Fruit fly (Drosophila melanogaster) whole organism, prepupa: ENCODE results near the gene CG18265.
A peak's percentile ranks its signal among the peaks of the same experiment; 100 is the strongest.

Source experiments
- CG10631 ChIP-seq: fragments of 200-800 bp; sonication (Bioruptor generic); optimal IDR thresholded peaks from 2 replicates; lab custom pipeline; 2016; ENCODE audit warnings: missing biosample characterization, missing genetic modification characterization
- CG11294 ChIP-seq: fragments of 200-800 bp; sonication (Bioruptor generic); IDR thresholded peaks from 2 replicates; pipeline ENCODE4 v1.3.6; 2022; ENCODE audit warnings: missing biosample characterization, missing genetic modification characterization
- CG11902 ChIP-seq: fragments of 200-800 bp; sonication (Bioruptor generic); optimal IDR thresholded peaks from 3 replicates; lab custom pipeline; 2016; ENCODE audit warnings: missing biosample characterization, missing genetic modification characterization
- CG1621 ChIP-seq: fragments of 200-800 bp; sonication (Bioruptor generic); optimal IDR thresholded peaks from 3 replicates; lab custom pipeline; 2018; ENCODE audit warnings: missing biosample characterization, mild to moderate bottlenecking, missing genetic modification characterization
- CG3032 ChIP-seq: fragments of 200-800 bp; optimal IDR thresholded peaks from 2 replicates; lab custom pipeline; 2019; ENCODE audit warnings: missing biosample characterization, mild to moderate bottlenecking, missing genetic modification characterization, moderate library complexity
- CG31627 ChIP-seq: fragments of 200-800 bp; sonication (Bioruptor generic); optimal IDR thresholded peaks from 3 replicates; lab custom pipeline; 2016; ENCODE audit warnings: missing biosample characterization, missing genetic modification characterization
- CG34406 ChIP-seq: fragments of 200-800 bp; sonication (Bioruptor generic); optimal IDR thresholded peaks from 3 replicates; lab custom pipeline; 2016; ENCODE audit warnings: missing biosample characterization, missing genetic modification characterization
- CG3919 ChIP-seq: fragments of 200-800 bp; sonication (Bioruptor generic); optimal IDR thresholded peaks from 3 replicates; lab custom pipeline; 2016; ENCODE audit warnings: missing biosample characterization, missing genetic modification characterization
- CG4318 ChIP-seq: fragments of 200-800 bp; sonication (Bioruptor generic); optimal IDR thresholded peaks from 3 replicates; lab custom pipeline; 2017; ENCODE audit warnings: missing biosample characterization, mild to moderate bottlenecking, missing genetic modification characterization
- CG6163 ChIP-seq: fragments of 200-800 bp; sonication (Bioruptor generic); IDR thresholded peaks from 3 replicates; pipeline ENCODE4 v1.3.6; 2022; ENCODE audit warnings: missing biosample characterization, missing genetic modification characterization
- CG6276 ChIP-seq: fragments of 200-800 bp; sonication (Bioruptor generic); optimal IDR thresholded peaks from 2 replicates; lab custom pipeline; 2017; ENCODE audit warnings: missing biosample characterization, mild to moderate bottlenecking, missing genetic modification characterization
- CG6792 ChIP-seq: fragments of 200-800 bp; sonication (Bioruptor generic); optimal IDR thresholded peaks from 3 replicates; lab custom pipeline; 2016; ENCODE audit warnings: missing biosample characterization, missing genetic modification characterization
- CG7368 ChIP-seq: fragments of 200-800 bp; sonication (Bioruptor generic); optimal IDR thresholded peaks from 3 replicates; lab custom pipeline; 2016; ENCODE audit warnings: missing biosample characterization, missing genetic modification characterization
- CG8119 ChIP-seq: fragments of 200-800 bp; sonication (Bioruptor generic); IDR thresholded peaks from 3 replicates; pipeline ENCODE4 v1.3.6; 2022; ENCODE audit warnings: missing biosample characterization, missing genetic modification characterization
- CG8632 ChIP-seq: fragments of 200-800 bp; sonication (Bioruptor generic); optimal IDR thresholded peaks from 3 replicates; lab custom pipeline; 2016; ENCODE audit warnings: missing biosample characterization, missing genetic modification characterization
- Eip75B ChIP-seq: fragments of 200-800 bp; sonication (Bioruptor generic); optimal IDR thresholded peaks from 3 replicates; lab custom pipeline; 2016; ENCODE audit warnings: missing biosample characterization, missing genetic modification characterization
- Eip78C ChIP-seq: fragments of 200-800 bp; sonication (Bioruptor generic); peaks from one replicate; lab custom pipeline; 2016; ENCODE audit warnings: missing biosample characterization, missing genetic modification characterization
- Eip93F ChIP-seq: fragments of 200-800 bp; sonication (Bioruptor generic); optimal IDR thresholded peaks from 2 replicates; lab custom pipeline; 2016; ENCODE audit warnings: missing biosample characterization, mild to moderate bottlenecking, missing genetic modification characterization
- Ets21C ChIP-seq: fragments of 200-800 bp; sonication (Bioruptor generic); optimal IDR thresholded peaks from 3 replicates; lab custom pipeline; 2016; ENCODE audit warnings: missing biosample characterization, missing genetic modification characterization
- Ets96B ChIP-seq: fragments of 200-800 bp; optimal IDR thresholded peaks from 2 replicates; lab custom pipeline; 2019; ENCODE audit warnings: missing biosample characterization, mild to moderate bottlenecking, missing genetic modification characterization, moderate library complexity
- Gug ChIP-seq: fragments of 200-800 bp; sonication (Bioruptor generic); IDR thresholded peaks from 2 replicates; pipeline ENCODE4 v1.3.6; 2022; ENCODE audit warnings: missing biosample characterization, missing genetic modification characterization
- Hr39 ChIP-seq: fragments of 200-800 bp; sonication (Bioruptor generic); optimal IDR thresholded peaks from 2 replicates; lab custom pipeline; 2016; ENCODE audit warnings: missing biosample characterization, missing genetic modification characterization
- Hr4 ChIP-seq: fragments of 200-800 bp; sonication (Bioruptor generic); optimal IDR thresholded peaks from 3 replicates; lab custom pipeline; 2016; ENCODE audit warnings: missing biosample characterization, missing genetic modification characterization
- Met ChIP-seq: fragments of 200-800 bp; sonication (Bioruptor generic); optimal IDR thresholded peaks from 3 replicates; lab custom pipeline; 2016; ENCODE audit warnings: missing biosample characterization, missing genetic modification characterization
- OdsH ChIP-seq: fragments of 200-800 bp; sonication (Bioruptor generic); optimal IDR thresholded peaks from 3 replicates; lab custom pipeline; 2016; ENCODE audit warnings: missing biosample characterization, missing genetic modification characterization
- Smox ChIP-seq: fragments of 200-800 bp; sonication (Bioruptor generic); optimal IDR thresholded peaks from 3 replicates; lab custom pipeline; 2016; ENCODE audit warnings: missing biosample characterization, missing genetic modification characterization
- Sox102F ChIP-seq: fragments of 200-800 bp; sonication (Bioruptor generic); optimal IDR thresholded peaks from 2 replicates; lab custom pipeline; 2016; ENCODE audit warnings: missing biosample characterization, mild to moderate bottlenecking, missing genetic modification characterization
- Sox14 ChIP-seq: fragments of 200-800 bp; sonication (Bioruptor generic); optimal IDR thresholded peaks from 3 replicates; lab custom pipeline; 2016; ENCODE audit warnings: missing biosample characterization, missing genetic modification characterization
- Sox15 ChIP-seq: fragments of 200-800 bp; sonication (Bioruptor generic); optimal IDR thresholded peaks from 3 replicates; lab custom pipeline; 2016; ENCODE audit warnings: missing biosample characterization, missing genetic modification characterization
- achi ChIP-seq: fragments of 200-800 bp; sonication (Bioruptor generic); optimal IDR thresholded peaks from 3 replicates; lab custom pipeline; 2016; ENCODE audit warnings: missing biosample characterization, missing genetic modification characterization
- acj6 ChIP-seq: fragments of 200-800 bp; sonication (Bioruptor generic); optimal IDR thresholded peaks from 3 replicates; lab custom pipeline; 2016; ENCODE audit warnings: missing biosample characterization, missing genetic modification characterization
- cyc ChIP-seq: fragments of 200-800 bp; sonication (Bioruptor generic); optimal IDR thresholded peaks from 3 replicates; lab custom pipeline; 2016; ENCODE audit warnings: missing biosample characterization, missing genetic modification characterization
- dac ChIP-seq: fragments of 200-800 bp; sonication (Bioruptor generic); optimal IDR thresholded peaks from 2 replicates; lab custom pipeline; 2017; ENCODE audit warnings: missing biosample characterization, mild to moderate bottlenecking, missing genetic modification characterization
- dsx ChIP-seq: fragments of 200-800 bp; optimal IDR thresholded peaks from 3 replicates; lab custom pipeline; 2019; ENCODE audit warnings: missing biosample characterization, mild to moderate bottlenecking, missing genetic modification characterization, moderate library complexity; ENCODE audit not compliant: poor library complexity, severe bottlenecking
- eg ChIP-seq: fragments of 200-800 bp; sonication (Bioruptor generic); IDR thresholded peaks from 3 replicates; pipeline ENCODE4 v1.3.6; 2022; ENCODE audit warnings: missing biosample characterization, missing genetic modification characterization
- esn ChIP-seq: fragments of 200-800 bp; sonication (Bioruptor generic); optimal IDR thresholded peaks from 2 replicates; lab custom pipeline; 2016; ENCODE audit warnings: missing biosample characterization, mild to moderate bottlenecking, missing genetic modification characterization, moderate library complexity
- fd59A ChIP-seq: fragments of 200-800 bp; sonication (Bioruptor generic); optimal IDR thresholded peaks from 2 replicates; lab custom pipeline; 2017; ENCODE audit warnings: missing biosample characterization, mild to moderate bottlenecking, missing genetic modification characterization, missing genetic modification reagents
- fkh ChIP-seq: fragments of 200-800 bp; sonication (Bioruptor generic); optimal IDR thresholded peaks from 3 replicates; lab custom pipeline; 2017; ENCODE audit warnings: missing biosample characterization, mild to moderate bottlenecking, missing genetic modification characterization, moderate library complexity
- lz ChIP-seq: fragments of 200-800 bp; sonication (Bioruptor generic); optimal IDR thresholded peaks from 3 replicates; lab custom pipeline; 2016; ENCODE audit warnings: missing biosample characterization, missing genetic modification characterization
- net ChIP-seq: fragments of 200-800 bp; sonication (Bioruptor generic); optimal IDR thresholded peaks from 3 replicates; lab custom pipeline; 2016; ENCODE audit warnings: missing biosample characterization, missing genetic modification characterization
- pdm3 ChIP-seq: fragments of 200-800 bp; sonication (Bioruptor generic); optimal IDR thresholded peaks from 3 replicates; lab custom pipeline; 2016; ENCODE audit warnings: missing biosample characterization, missing genetic modification characterization
- salr ChIP-seq, 2 experiments: fragments of 200-800 bp; sonication (Bioruptor generic); optimal IDR thresholded peaks; 3 replicates each; lab custom pipeline; 2016 to 2018; ENCODE audit warnings: missing biosample characterization in 2 of 2, missing genetic modification characterization in 2 of 2, mild to moderate bottlenecking in 1 of 2
- spab ChIP-seq: fragments of 200-800 bp; sonication (Bioruptor generic); optimal IDR thresholded peaks from 2 replicates; lab custom pipeline; 2017; ENCODE audit warnings: missing biosample characterization, mild to moderate bottlenecking, missing genetic modification characterization, missing genetic modification reagents
- svp ChIP-seq: fragments of 200-800 bp; sonication (Bioruptor generic); peaks from one replicate; lab custom pipeline; 2016; ENCODE audit warnings: missing biosample characterization, missing genetic modification characterization
- topi ChIP-seq: fragments of 200-800 bp; sonication (Bioruptor generic); optimal IDR thresholded peaks from 3 replicates; lab custom pipeline; 2016; ENCODE audit warnings: missing biosample characterization, missing genetic modification characterization
- vri ChIP-seq: fragments of 200-800 bp; sonication (Bioruptor generic); optimal IDR thresholded peaks from 3 replicates; lab custom pipeline; 2016; ENCODE audit warnings: missing biosample characterization, mild to moderate bottlenecking, missing genetic modification characterization

CG18265 gene

dm6 chr3L:17425132-17425713 is 14.0 kb upstream of the CG18265 start, which contains the start of the genes Sec3 and COX7B (continued):
- TF ChIP-seq Sox14 (peak; percentile 62), esn (GFP tag; lab: Kevin White, UChicago) (peak; percentile 75), dsx (GFP tag; lab: Kevin White, UChicago) (peak; percentile 65), OdsH (GFP tag; lab: Kevin White, UChicago) (peak; percentile 70), CG3919 (GFP tag; lab: Kevin White, UChicago) (peak; percentile 61), CG6163 (GFP tag; lab: Robert Waterston, UW) (0 out of 3 replicates have a peak, but pooled peaks have one; percentile 29), CG8632 (GFP tag; lab: Kevin White, UChicago) (no peak), Ets96B (tag; lab: Kevin White, UChicago) (peak; percentile 46), dac (peak; percentile 14), CG11294 (no peak), CG34406 (peak; percentile 18), cyc (GFP tag; lab: Kevin White, UChicago) (peak; percentile 60), Met (GFP tag; lab: Kevin White, UChicago) (peak; percentile 59), CG4318 (GFP tag; lab: Kevin White, UChicago) (no peak), Eip78C (peak; percentile 86), fkh (GFP tag; lab: Kevin White, UChicago) (peak; percentile 79), CG1621 (tag; lab: Kevin White, UChicago) (no peak), net (GFP tag; lab: Kevin White, UChicago) (no peak), pdm3 (peak; percentile 63), CG6792 (peak; percentile 6), CG7368 (GFP tag; lab: Kevin White, UChicago) (peak; percentile 9), CG11902 (GFP tag; lab: Kevin White, UChicago) (no peak), Hr39 (peak; percentile 64), Sox15 (GFP tag; lab: Kevin White, UChicago) (no peak), CG8119 (GFP tag; lab: Robert Waterston, UW) (no peak), spab (GFP tag; lab: Kevin White, UChicago) (no peak), svp (GFP tag; lab: Kevin White, UChicago) (peak; percentile 92), salr (GFP tag; optimal IDR thresholded peaks at IDR 0.05; lab: Kevin White, UChicago) (no peak), topi (GFP tag; lab: Kevin White, UChicago) (peak; percentile 60), eg (no peak; the same call in 2 of the 3 replicates), CG31627 (peak; percentile 68)

dm6 chr3L:17427013-17427412 is 12.2 kb upstream of the CG18265 start, which contains the start of gene Polr3G:
Gene Polr3G (minus strand): TSS chr3L:17427130.
- TF ChIP-seq Gug (GFP tag; lab: Robert Waterston, UW), result no peak
- TF ChIP-seq spab (GFP tag; lab: Kevin White, UChicago), result no peak
- TF ChIP-seq Smox (GFP tag; lab: Kevin White, UChicago), result peak; percentile 40
- peak; percentile 44 for TF ChIP-seq Eip75B (GFP tag; lab: Kevin White, UChicago)
- peak; percentile 25 for TF ChIP-seq Sox102F (GFP tag; lab: Kevin White, UChicago)
- peak; percentile 84 for TF ChIP-seq Eip78C
- peak; percentile 17 for TF ChIP-seq CG31627
- no peak for TF ChIP-seq CG4318 (GFP tag; lab: Kevin White, UChicago)
- TF ChIP-seq Eip93F (GFP tag; lab: Kevin White, UChicago), result no peak
- peak; percentile 27 for TF ChIP-seq Ets21C (GFP tag; lab: Kevin White, UChicago)
- TF ChIP-seq fkh (GFP tag; lab: Kevin White, UChicago), result peak; percentile 49
- TF ChIP-seq fd59A, result no peak
- TF ChIP-seq CG7368 (GFP tag; lab: Kevin White, UChicago), result no peak
- TF ChIP-seq eg, result no peak
- peak; percentile 37 for TF ChIP-seq Hr4 (GFP tag; lab: Kevin White, UChicago)
- no peak for TF ChIP-seq CG3032 (tag; lab: Kevin White, UChicago)
- no peak for TF ChIP-seq CG8632 (GFP tag; lab: Kevin White, UChicago)
- TF ChIP-seq CG11902 (GFP tag; lab: Kevin White, UChicago), result no peak
- TF ChIP-seq Hr39, result peak; percentile 16
- no peak for TF ChIP-seq acj6 (GFP tag; lab: Kevin White, UChicago)
- no peak for TF ChIP-seq dsx (GFP tag; lab: Kevin White, UChicago)
- TF ChIP-seq Sox14, result peak; percentile 23
- peak; percentile 44 for TF ChIP-seq pdm3
- TF ChIP-seq vri (GFP tag; lab: Kevin White, UChicago), result peak; percentile 3
- TF ChIP-seq CG10631 (GFP tag; lab: Kevin White, UChicago), result no peak
- TF ChIP-seq Met (GFP tag; lab: Kevin White, UChicago), result peak; percentile 35
- TF ChIP-seq CG6792, result no peak
- peak; percentile 33 for TF ChIP-seq lz (GFP tag; lab: Kevin White, UChicago)
- TF ChIP-seq achi (GFP tag; lab: Kevin White, UChicago), result no peak
- TF ChIP-seq CG6276 (GFP tag; lab: Kevin White, UChicago), result no peak
- TF ChIP-seq cyc (GFP tag; lab: Kevin White, UChicago), result no peak
- peak; percentile 34 for TF ChIP-seq svp (GFP tag; lab: Kevin White, UChicago)
- peak; percentile 34 for TF ChIP-seq esn (GFP tag; lab: Kevin White, UChicago)
- peak; percentile 18 for TF ChIP-seq topi (GFP tag; lab: Kevin White, UChicago)
